Fruit fly (Drosophila melanogaster) whole organism, pupa: ENCODE data around the gene CG11898.

Source experiments
- CG10348 ChIP-seq: fragments of 200-800 bp; sonication (Bioruptor generic); IDR thresholded peaks from 2 replicates; pipeline ENCODE4 v1.3.6; 2022; ENCODE audit warnings: missing biosample characterization, missing genetic modification characterization
- CG34367 ChIP-seq: fragments of 200-800 bp; sonication (Bioruptor generic); optimal IDR thresholded peaks from 2 replicates; lab custom pipeline; 2018; ENCODE audit warnings: missing biosample characterization, mild to moderate bottlenecking, missing genetic modification characterization

DNA sequence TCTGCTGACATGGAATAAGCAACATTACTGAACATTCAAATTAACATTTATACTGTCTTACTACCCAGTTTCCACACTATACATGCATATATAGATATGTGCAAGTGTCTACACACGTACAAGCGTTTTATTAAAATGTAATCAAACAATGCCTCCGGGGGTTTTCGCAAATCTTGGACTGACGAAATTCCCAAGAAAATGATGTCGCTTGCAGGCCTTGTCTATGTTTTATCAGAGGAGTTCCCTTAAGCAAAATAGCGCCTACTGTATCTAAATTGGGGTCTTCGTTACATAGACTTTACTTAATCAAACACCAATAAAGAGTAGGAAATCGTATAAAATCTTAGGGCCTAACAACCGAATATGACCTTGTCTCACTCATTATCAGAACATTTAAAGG, 5.8 kb upstream of the CG11898 start:
- TF ChIP-seq CG34367 (tag; lab: Kevin White, UChicago) (no peak), CG10348 (GFP tag; lab: Robert Waterston, UW) (no peak)
